Worm (Caenorhabditis elegans): ENCODE results near the gene fat-6.

fat-6 gene

DNA sequence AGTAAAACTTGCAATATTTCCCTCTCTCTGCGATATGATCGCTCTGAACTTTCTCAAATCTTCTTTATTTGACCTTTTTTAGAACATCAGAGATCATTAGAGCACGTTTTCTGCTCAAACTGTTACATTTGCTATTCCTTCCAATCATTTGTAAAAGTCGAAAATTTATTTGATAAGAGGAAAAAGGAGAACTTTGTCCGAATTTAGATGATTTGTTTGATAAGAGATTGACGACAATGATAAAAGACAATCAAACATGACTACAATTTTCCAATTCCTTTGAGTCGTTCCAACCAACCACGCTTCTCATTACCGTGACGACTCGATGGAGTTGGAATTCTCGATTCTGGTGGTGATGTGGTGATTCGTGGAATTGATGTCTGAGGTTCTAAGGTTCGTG is 2.4 kb upstream of the fat-6 start:
- peak; percentile 51 for TF ChIP-seq elt-2 (tag; optimal IDR thresholded peaks at IDR 0.05)
- no peak for TF ChIP-seq C16A3.4 (tag; optimal IDR thresholded peaks at IDR 0.05)

ce11 chrIV:11916907-11917306 is 1.4 kb upstream of the fat-6 start, which contains the start of gene ZK822.10:
Gene ZK822.10, plus strand, starts transcription at chrIV:11917137.
- TF ChIP-seq nhr-71 (tag; optimal IDR thresholded peaks at IDR 0.05) (peak; percentile 28), egl-27 (tag; optimal IDR thresholded peaks at IDR 0.05) (no peak), elt-2 (tag; optimal IDR thresholded peaks at IDR 0.05) (peak; percentile 61), nhr-85 (tag) (peak; percentile 55), C16A3.4 (tag; optimal IDR thresholded peaks at IDR 0.05) (peak; percentile 9), nhr-20 (tag; optimal IDR thresholded peaks at IDR 0.05) (peak; percentile 35), fkh-10 (GFP tag; optimal IDR thresholded peaks at IDR 0.05) (no peak)

DNA sequence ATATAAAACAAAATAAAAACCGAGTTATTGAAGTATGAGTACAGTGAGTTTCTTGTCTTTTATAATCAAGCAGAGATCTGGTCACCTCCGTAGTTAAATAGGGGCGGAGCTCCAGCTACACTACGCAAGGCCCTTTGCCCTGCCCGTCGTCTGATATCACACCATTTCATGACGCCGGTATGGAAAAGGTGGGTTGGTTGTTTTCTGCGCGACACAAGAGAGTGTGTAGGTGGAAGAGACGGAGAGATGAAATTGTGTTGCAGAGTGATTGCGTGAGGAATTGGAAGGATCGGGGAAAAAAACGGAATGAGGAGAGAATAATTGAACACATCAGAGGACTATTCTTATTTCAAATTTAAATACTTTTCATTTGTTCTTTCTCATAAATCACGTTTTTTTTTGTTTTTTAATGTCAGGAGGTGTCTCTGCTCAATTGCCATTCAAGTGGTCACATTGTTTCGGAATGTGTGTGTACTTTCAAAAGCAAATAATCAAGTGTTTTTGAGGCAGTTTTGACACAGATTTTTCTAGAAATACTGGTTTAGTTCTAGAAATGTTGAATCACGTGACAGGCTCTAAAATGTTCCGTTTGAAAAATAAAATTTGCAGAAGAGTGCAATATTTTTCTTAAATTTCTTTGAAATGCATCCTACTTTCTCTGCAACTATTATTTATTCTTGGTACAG is 424 bp upstream of the fat-6 start, which contains the start of gene ZK822.9:
ZK822.9 (plus strand) TSS at position 180 of the 686 bp plus-strand sequence.
- TF ChIP-seq elt-3 (tag; optimal IDR thresholded peaks at IDR 0.05) (peak in 2 of 6 experiments; percentile 9 to 25), ceh-90 (tag; optimal IDR thresholded peaks at IDR 0.05) (no peak), nhr-71 (tag; optimal IDR thresholded peaks at IDR 0.05) (peak; percentile 32), lin-14 (GFP tag; optimal IDR thresholded peaks at IDR 0.05) (peak; percentile 6), nhr-85 (tag) (peak; percentile 75), swsn-7 (tag; optimal IDR thresholded peaks at IDR 0.05) (no peak), elt-2 (tag; optimal IDR thresholded peaks at IDR 0.05) (peak; percentile 48), nhr-20 (tag; optimal IDR thresholded peaks at IDR 0.05) (peak; percentile 38), irx-1 (tag; optimal IDR thresholded peaks at IDR 0.05) (no peak), unc-62 (GFP tag; optimal IDR thresholded peaks at IDR 0.05) (no peak), aly-2 (tag; optimal IDR thresholded peaks at IDR 0.05) (no peak), skn-1 (tag; optimal IDR thresholded peaks at IDR 0.05) (no peak), C16A3.4 (tag; optimal IDR thresholded peaks at IDR 0.05) (no peak), egl-13 (tag; optimal IDR thresholded peaks at IDR 0.05) (no peak), ceh-82 (tag; optimal IDR thresholded peaks at IDR 0.05) (no peak), ces-1 (GFP tag; optimal IDR thresholded peaks at IDR 0.05) (no peak), nhr-237 (tag; optimal IDR thresholded peaks at IDR 0.05) (no peak), vab-15 (tag; optimal IDR thresholded peaks at IDR 0.05) (no peak), nhr-90 (tag; optimal IDR thresholded peaks at IDR 0.05; ENCODE audit: poor library complexity) (peak; percentile 5), pqm-1 (tag; optimal IDR thresholded peaks at IDR 0.05) (no peak), mep-1 (tag; optimal IDR thresholded peaks at IDR 0.05) (peak; percentile 14), fkh-10 (GFP tag; optimal IDR thresholded peaks at IDR 0.05) (no peak), lin-35 (GFP tag; optimal IDR thresholded peaks at IDR 0.05) (peak in 1 of 2 experiments; percentile 50), snu-23 (GFP tag; optimal IDR thresholded peaks at IDR 0.05) (peak; percentile 38), fos-1 (tag; optimal IDR thresholded peaks at IDR 0.05) (no peak), C34B4.2 (tag; optimal IDR thresholded peaks at IDR 0.05) (no peak), egl-27 (tag; optimal IDR thresholded peaks at IDR 0.05) (no peak), sox-4 (tag; optimal IDR thresholded peaks at IDR 0.05) (no peak), fkh-4 (tag; optimal IDR thresholded peaks at IDR 0.05; ENCODE audit: borderline replicate concordance) (no peak)

DNA sequence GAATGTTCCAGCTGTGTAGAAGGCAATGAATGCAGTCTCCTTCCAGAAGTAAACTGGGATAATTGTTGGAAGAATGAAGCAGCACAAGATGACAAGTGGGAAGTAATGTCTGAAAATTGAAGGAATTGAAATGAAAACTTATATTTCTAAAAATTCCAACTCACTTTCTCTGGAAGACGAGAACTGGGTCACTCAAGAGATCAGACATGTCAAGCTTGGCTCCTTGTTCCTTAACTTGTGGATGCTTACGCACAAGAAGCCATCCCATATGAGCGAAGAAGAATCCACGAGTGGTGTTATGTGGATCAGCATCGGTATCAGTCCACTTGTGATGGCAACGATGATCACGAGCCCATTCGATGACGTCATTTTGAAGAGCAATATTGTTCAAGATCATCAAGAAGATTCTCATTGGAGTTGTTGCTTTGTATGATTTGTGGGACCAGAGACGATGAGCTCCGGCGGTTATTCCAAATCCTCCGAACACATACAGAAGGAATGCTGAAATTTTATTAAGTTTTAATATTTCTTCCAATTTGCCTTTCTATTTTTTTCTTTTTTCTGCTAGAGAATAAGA is 1.1 kb downstream of the fat-6 start:
- TF ChIP-seq efl-1 (optimal IDR thresholded peaks at IDR 0.05) (no peak), efl-1 (GFP tag; optimal IDR thresholded peaks at IDR 0.05 in 1 of 2) (peak in 1 of 2 experiments; percentile 84), unc-98 (GFP tag; IDR thresholded peaks at IDR 0.05) (no peak)

ce11 chrIV:11913295-11913940 is 2.1 kb downstream of the fat-6 start:
- TF ChIP-seq C34B4.2 (tag; optimal IDR thresholded peaks at IDR 0.05) (no peak), nhr-71 (tag; optimal IDR thresholded peaks at IDR 0.05) (peak; percentile 26), lin-35 (GFP tag; optimal IDR thresholded peaks at IDR 0.05) (peak in 1 of 2 experiments; percentile 13), efl-3 (GFP tag; optimal IDR thresholded peaks at IDR 0.05) (no peak), C16A3.4 (tag; optimal IDR thresholded peaks at IDR 0.05) (no peak), elt-2 (tag; optimal IDR thresholded peaks at IDR 0.05) (peak; percentile 46), efl-1 (optimal IDR thresholded peaks at IDR 0.05) (no peak), efl-1 (GFP tag; optimal IDR thresholded peaks at IDR 0.05 in 1 of 2) (peak in 1 of 2 experiments; percentile 55), snu-23 (GFP tag; optimal IDR thresholded peaks at IDR 0.05) (no peak)
